Worm (Caenorhabditis elegans): Measurements from ENCODE around the gene srg-33.

srg-33 gene

DNA sequence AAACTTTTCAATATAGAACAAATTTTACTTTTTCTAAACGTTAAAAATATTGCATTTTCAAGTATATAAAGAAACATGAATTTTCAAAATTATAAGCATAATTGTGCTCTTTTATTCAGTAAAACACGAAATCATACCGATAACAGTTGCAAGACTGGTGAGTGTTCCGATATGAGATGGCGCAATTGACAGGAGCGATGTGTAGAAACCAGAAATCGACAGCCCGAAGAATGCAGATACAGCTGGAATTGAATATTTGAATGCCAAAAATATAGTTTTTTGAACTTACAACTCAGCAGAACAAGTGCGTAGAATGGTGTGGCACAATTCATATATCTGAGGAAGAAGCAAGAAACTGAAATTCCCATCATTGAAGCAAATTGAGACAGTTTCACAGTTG lies 8.9 kb upstream of the srg-33 start:
- TF ChIP-seq M03D4.4 (tag; optimal IDR thresholded peaks at IDR 0.05) (no peak), snpc-4 (tag; optimal IDR thresholded peaks at IDR 0.05) (no peak), sem-2 (GFP tag; optimal IDR thresholded peaks at IDR 0.05) (no peak), lsy-2 (tag; optimal IDR thresholded peaks at IDR 0.05) (no peak), pha-4 (tag; optimal IDR thresholded peaks at IDR 0.05) (no peak), nhr-12 (tag; optimal IDR thresholded peaks at IDR 0.05) (no peak), mab-5 (tag; optimal IDR thresholded peaks at IDR 0.05) (no peak), lin-32 (GFP tag; optimal IDR thresholded peaks at IDR 0.05) (no peak), nhr-2 (tag; optimal IDR thresholded peaks at IDR 0.05) (no peak), ceh-83 (GFP tag; optimal IDR thresholded peaks at IDR 0.05) (no peak)

- TF ChIP-seq bed-3 (GFP tag; optimal IDR thresholded peaks at IDR 0.05) (no peak), drap-1 (GFP tag; optimal IDR thresholded peaks at IDR 0.05) (no peak), tbx-8 (GFP tag; optimal IDR thresholded peaks at IDR 0.05) (no peak), ham-2 (GFP tag; optimal IDR thresholded peaks at IDR 0.05) (no peak), lin-13 (tag; optimal IDR thresholded peaks at IDR 0.05) (no peak), nhr-2 (tag; optimal IDR thresholded peaks at IDR 0.05) (no peak), elt-3 (tag; optimal IDR thresholded peaks at IDR 0.05) (no peak)
These were observed 7.1 kb upstream of the srg-33 start, which contains the start of gene slc-17.5 for ce11 chrV:8284800-8285199. slc-17.5 (minus strand) TSS chrV:8284900.

DNA sequence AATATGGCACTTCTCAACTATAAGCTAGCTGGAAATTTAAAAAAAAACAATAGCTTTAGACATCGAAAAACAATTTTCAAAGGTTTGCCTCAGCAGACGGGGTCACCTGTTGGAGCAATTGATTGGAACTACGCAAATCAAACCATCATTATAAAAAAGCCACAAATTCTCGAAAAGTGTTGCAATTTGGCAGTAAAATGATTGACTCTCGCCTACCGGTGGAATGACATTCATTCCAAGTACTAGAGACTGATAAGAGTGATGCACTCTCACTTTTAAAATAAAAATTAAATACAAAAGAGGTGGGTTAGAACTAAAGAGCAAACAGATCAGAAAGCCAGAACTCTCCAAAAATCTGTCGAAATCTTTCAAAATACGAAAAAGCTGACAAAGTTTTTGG lies 6.4 kb upstream of the srg-33 start:
- TF ChIP-seq ceh-83 (GFP tag; optimal IDR thresholded peaks at IDR 0.05) = no peak
- TF ChIP-seq unc-120 (tag; optimal IDR thresholded peaks at IDR 0.05; ENCODE audit: poor library complexity, severe bottlenecking) = no peak
- TF ChIP-seq ham-2 (GFP tag; optimal IDR thresholded peaks at IDR 0.05) = no peak
- no peak for TF ChIP-seq elt-3 (tag; optimal IDR thresholded peaks at IDR 0.05)
- no peak for TF ChIP-seq lin-32 (GFP tag; optimal IDR thresholded peaks at IDR 0.05)
- TF ChIP-seq tbx-8 (GFP tag; optimal IDR thresholded peaks at IDR 0.05) = no peak
- no peak for TF ChIP-seq lsy-2 (tag; optimal IDR thresholded peaks at IDR 0.05)
- TF ChIP-seq hlh-1 (tag; optimal IDR thresholded peaks at IDR 0.05) = no peak

- TF ChIP-seq ztf-11 (tag; optimal IDR thresholded peaks at IDR 0.05) = no peak
- no peak for TF ChIP-seq lin-13 (tag; optimal IDR thresholded peaks at IDR 0.05)
- no peak for TF ChIP-seq snpc-4 (tag; optimal IDR thresholded peaks at IDR 0.05)
- TF ChIP-seq elt-1 (tag; optimal IDR thresholded peaks at IDR 0.05; ENCODE audit: borderline replicate concordance, insufficient read depth) = no peak
- TF ChIP-seq nhr-2 (tag; optimal IDR thresholded peaks at IDR 0.05) = no peak
- TF ChIP-seq blmp-1 (tag; optimal IDR thresholded peaks at IDR 0.05) = no peak
- no peak for TF ChIP-seq nhr-28 (tag; optimal IDR thresholded peaks at IDR 0.05)
- TF ChIP-seq drap-1 (GFP tag; optimal IDR thresholded peaks at IDR 0.05) = no peak
- TF ChIP-seq tbx-8 (GFP tag; optimal IDR thresholded peaks at IDR 0.05) = no peak
- no peak for TF ChIP-seq cnd-1 (tag; optimal IDR thresholded peaks at IDR 0.05)
- no peak for TF ChIP-seq mep-1 (tag; optimal IDR thresholded peaks at IDR 0.05)
- TF ChIP-seq nhr-12 (tag; optimal IDR thresholded peaks at IDR 0.05) = no peak
- no peak for TF ChIP-seq sem-2 (GFP tag; optimal IDR thresholded peaks at IDR 0.05)
- no peak for TF ChIP-seq ceh-83 (GFP tag; optimal IDR thresholded peaks at IDR 0.05)
- TF ChIP-seq sptf-1 (tag; optimal IDR thresholded peaks at IDR 0.05) = no peak
These were observed 3.6 kb upstream of the srg-33 start for ce11 chrV:8288125-8288806.

DNA sequence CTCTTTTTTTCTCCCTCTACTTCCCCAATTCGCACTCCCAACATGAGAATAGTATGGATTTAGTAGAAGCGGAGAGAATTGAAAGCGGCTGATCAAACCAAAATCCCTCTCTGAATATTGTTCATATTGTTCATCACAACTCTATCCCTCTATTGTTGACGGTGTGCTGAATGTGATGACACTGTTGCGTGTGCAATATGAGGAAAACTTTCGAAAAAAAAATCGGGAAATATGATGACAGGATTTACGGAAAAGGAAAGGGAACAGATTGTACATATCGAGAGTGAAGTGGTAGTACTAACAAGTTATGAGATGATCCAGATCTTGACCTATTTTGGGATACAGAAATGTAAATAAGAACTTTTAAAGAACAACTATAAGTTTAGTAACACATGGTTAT lies 4.0 kb downstream of the srg-33 start, which contains the start of gene smex-1:
Gene smex-1 (minus strand): TSS at position 101 of the 400 bp plus-strand sequence.
- TF ChIP-seq ceh-39 (tag; optimal IDR thresholded peaks at IDR 0.05) (no peak), unc-62 (GFP tag; optimal IDR thresholded peaks at IDR 0.05) (no peak), nhr-12 (tag; optimal IDR thresholded peaks at IDR 0.05) (no peak), flh-1 (GFP tag; optimal IDR thresholded peaks at IDR 0.05) (no peak), bed-3 (GFP tag; optimal IDR thresholded peaks at IDR 0.05) (no peak), hlh-1 (tag; optimal IDR thresholded peaks at IDR 0.05) (no peak), nhr-76 (tag; optimal IDR thresholded peaks at IDR 0.05) (no peak)

ce11 chrV:8297504-8297903 lies 5.6 kb downstream of the srg-33 start, which contains the start of gene W02D7.4:
W02D7.4 (minus strand) TSS chrV:8297604.
- TF ChIP-seq ham-2 (GFP tag; optimal IDR thresholded peaks at IDR 0.05) = no peak
